Fruit fly (Drosophila melanogaster): Measurements from ENCODE around the gene CG4935.

CG4935 gene

dm6 chr2L:16286360-16287005, 24.5 kb downstream of the CG4935 start (continued):
- TF ChIP-seq phol (tag; optimal IDR thresholded peaks at IDR 0.05) (peak; percentile 93), CG11398 (GFP tag; optimal IDR thresholded peaks at IDR 0.05) (peak; percentile 64), lola (GFP tag; optimal IDR thresholded peaks at IDR 0.05) (peak in 1 of 3 experiments; percentile 78), CG1792 (GFP tag; optimal IDR thresholded peaks at IDR 0.05) (peak; percentile 74), Hr3 (GFP tag; optimal IDR thresholded peaks at IDR 0.05) (peak; percentile 79), Usf (GFP tag; optimal IDR thresholded peaks at IDR 0.05) (peak; percentile 35), grn (GFP tag; optimal IDR thresholded peaks at IDR 0.05) (no peak), wek (GFP tag; optimal IDR thresholded peaks at IDR 0.05) (no peak), psq (GFP tag; optimal IDR thresholded peaks at IDR 0.05) (peak; percentile 77), Trl (optimal IDR thresholded peaks at IDR 0.05) (peak; percentile 83 to 93), Trl (GFP tag; optimal IDR thresholded peaks at IDR 0.05) (peak; percentile 27), CG33557 (GFP tag; optimal IDR thresholded peaks at IDR 0.05) (peak; percentile 39), CTCF (GFP tag; optimal IDR thresholded peaks at IDR 0.05) (peak; percentile 12), CG7928 (GFP tag; optimal IDR thresholded peaks at IDR 0.05) (peak; percentile 53), CG14710 (tag; optimal IDR thresholded peaks at IDR 0.05) (peak; percentile 82), CG10959 (GFP tag; IDR thresholded peaks at IDR 0.05) (no peak), Bdp1 (GFP tag; optimal IDR thresholded peaks at IDR 0.05) (peak; percentile 53), vfl (GFP tag; optimal IDR thresholded peaks at IDR 0.05) (peak; percentile 45), tup (GFP tag; optimal IDR thresholded peaks at IDR 0.05) (no peak), E2f2 (GFP tag; IDR thresholded peaks at IDR 0.05) (no peak), CG6272 (GFP tag; IDR thresholded peaks at IDR 0.05) (peak; percentile 72), CG31441 (GFP tag; IDR thresholded peaks at IDR 0.05) (no peak), CG8765 (GFP tag; IDR thresholded peaks at IDR 0.05) (no peak), CG9727 (GFP tag; optimal IDR thresholded peaks at IDR 0.05) (peak; percentile 86), dm (GFP tag; optimal IDR thresholded peaks at IDR 0.05) (peak; percentile 69), CG5245 (GFP tag; optimal IDR thresholded peaks at IDR 0.05) (peak; percentile 51), sim (GFP tag; IDR thresholded peaks at IDR 0.05) (no peak), HmgD (GFP tag; optimal IDR thresholded peaks at IDR 0.05) (no peak), CG15601 (tag; optimal IDR thresholded peaks at IDR 0.05) (peak; percentile 68), CG3065 (GFP tag; optimal IDR thresholded peaks at IDR 0.05) (peak; percentile 64), Dref (GFP tag; IDR thresholded peaks at IDR 0.05) (no peak), Sox102F (GFP tag; optimal IDR thresholded peaks at IDR 0.05) (peak; percentile 87), BtbVII (GFP tag; optimal IDR thresholded peaks at IDR 0.05) (peak; percentile 69), Deaf1 (tag; optimal IDR thresholded peaks at IDR 0.05) (peak; percentile 67), HLH54F (GFP tag; optimal IDR thresholded peaks at IDR 0.05) (peak; percentile 86), CG4707 (GFP tag; optimal IDR thresholded peaks at IDR 0.05) (peak; percentile 19), sd (tag; optimal IDR thresholded peaks at IDR 0.05) (peak; percentile 99), CG15269 (tag; optimal IDR thresholded peaks at IDR 0.05) (peak; percentile 83), CG2712 (tag; optimal IDR thresholded peaks at IDR 0.05) (peak; percentile 90), CG18011 (GFP tag; optimal IDR thresholded peaks at IDR 0.05) (peak; percentile 73), CG12071 (GFP tag; optimal IDR thresholded peaks at IDR 0.05) (peak; percentile 78), CG32767 (GFP tag; IDR thresholded peaks at IDR 0.05) (no peak), fd96Cb (tag; optimal IDR thresholded peaks at IDR 0.05) (peak; percentile 83), CG8924 (tag; optimal IDR thresholded peaks at IDR 0.05) (peak; percentile 87), CG17359 (tag; optimal IDR thresholded peaks at IDR 0.05) (peak; percentile 91), CG31224 (GFP tag; IDR thresholded peaks at IDR 0.05) (no peak), Scr (GFP tag; IDR thresholded peaks at IDR 0.05; ENCODE audit: partially characterized antibody) (no peak), tx (GFP tag; optimal IDR thresholded peaks at IDR 0.05) (peak; percentile 82), CG16863 (GFP tag; optimal IDR thresholded peaks at IDR 0.05) (peak; percentile 73), CG3163 (GFP tag; optimal IDR thresholded peaks at IDR 0.05) (peak; percentile 65), Dip3 (GFP tag; optimal IDR thresholded peaks at IDR 0.05) (peak; percentile 83)
